Worm (Caenorhabditis elegans) whole organism, mixed stage, embryonic: ENCODE results near the gene ora-1.

Experiments
- M03D4.4 ChIP-seq: sonication (generic microtip); optimal IDR thresholded peaks from 2 replicates; lab custom pipeline; 2017; ENCODE audit warnings: mild to moderate bottlenecking, missing genetic modification characterization, missing compliant biosample characterization
- bed-3 ChIP-seq: fragments of 200-800 bp; sonication (Bioruptor generic); optimal IDR thresholded peaks from 3 replicates; lab custom pipeline; 2018; ENCODE audit warnings: mild to moderate bottlenecking, missing genetic modification characterization, moderate library complexity, missing compliant biosample characterization
- blmp-1 ChIP-seq: fragments of 150-350 bp; optimal IDR thresholded peaks from 2 replicates; lab custom pipeline; 2014; ENCODE audit warnings: missing biosample characterization, missing genetic modification characterization
- ceh-39 ChIP-seq: fragments of 150-350 bp; optimal IDR thresholded peaks from 2 replicates; lab custom pipeline; 2014; ENCODE audit warnings: missing biosample characterization, missing genetic modification characterization
- ceh-43 ChIP-seq: fragments of 200-800 bp; sonication (Bioruptor generic); optimal IDR thresholded peaks from 2 replicates; lab custom pipeline; 2018; ENCODE audit warnings: mild to moderate bottlenecking, missing genetic modification characterization, moderate library complexity, missing compliant biosample characterization
- ceh-83 ChIP-seq: fragments of 200-800 bp; sonication (Bioruptor generic); optimal IDR thresholded peaks from 2 replicates; lab custom pipeline; 2018; ENCODE audit warnings: mild to moderate bottlenecking, missing genetic modification characterization, missing compliant biosample characterization
- ces-1 ChIP-seq: fragments of 150-350 bp; optimal IDR thresholded peaks from 2 replicates; lab custom pipeline; 2014; ENCODE audit warnings: missing biosample characterization, missing genetic modification reagents, missing genetic modification characterization
- drap-1 ChIP-seq: fragments of 200-800 bp; sonication (Bioruptor generic); optimal IDR thresholded peaks from 3 replicates; lab custom pipeline; 2018; ENCODE audit warnings: mild to moderate bottlenecking, missing genetic modification characterization, missing compliant biosample characterization
- elt-3 ChIP-seq: fragments of 150-350 bp; optimal IDR thresholded peaks from 2 replicates; lab custom pipeline; 2014; ENCODE audit warnings: missing biosample characterization, missing genetic modification characterization
- flh-1 ChIP-seq: fragments of 200-800 bp; sonication (Bioruptor generic); optimal IDR thresholded peaks from 2 replicates; lab custom pipeline; 2018; ENCODE audit warnings: mild to moderate bottlenecking, missing genetic modification characterization, moderate library complexity, missing compliant biosample characterization
- ham-2 ChIP-seq: fragments of 200-800 bp; sonication (Bioruptor generic); optimal IDR thresholded peaks from 2 replicates; lab custom pipeline; 2018; ENCODE audit warnings: mild to moderate bottlenecking, missing genetic modification characterization, missing compliant biosample characterization
- lin-13 ChIP-seq: fragments of 150-350 bp; optimal IDR thresholded peaks from 2 replicates; lab custom pipeline; 2014; ENCODE audit warnings: missing biosample characterization, missing genetic modification characterization
- lin-32 ChIP-seq: fragments of 200-800 bp; sonication (Bioruptor generic); optimal IDR thresholded peaks from 2 replicates; lab custom pipeline; 2018; ENCODE audit warnings: mild to moderate bottlenecking, missing genetic modification characterization, missing compliant biosample characterization
- lsy-2 ChIP-seq: fragments of 150-350 bp; optimal IDR thresholded peaks from 2 replicates; lab custom pipeline; 2014; ENCODE audit warnings: missing biosample characterization, missing genetic modification characterization
- mab-5 ChIP-seq: fragments of 150-350 bp; optimal IDR thresholded peaks from 2 replicates; lab custom pipeline; 2014; ENCODE audit warnings: missing biosample characterization, missing genetic modification characterization
- mep-1 ChIP-seq: fragments of 150-350 bp; optimal IDR thresholded peaks from 2 replicates; lab custom pipeline; 2017; ENCODE audit warnings: missing biosample characterization, missing genetic modification reagents, missing genetic modification characterization, inconsistent platforms
- mls-2 ChIP-seq: sonication (generic microtip); optimal IDR thresholded peaks from 2 replicates; lab custom pipeline; 2016; ENCODE audit warnings: mild to moderate bottlenecking, missing genetic modification characterization, moderate library complexity, missing compliant biosample characterization
- nhr-12 ChIP-seq: fragments of 150-350 bp; optimal IDR thresholded peaks from 2 replicates; lab custom pipeline; 2014; ENCODE audit warnings: missing biosample characterization, missing genetic modification characterization
- nhr-2 ChIP-seq: fragments of 150-350 bp; optimal IDR thresholded peaks from 2 replicates; lab custom pipeline; 2014; ENCODE audit warnings: missing biosample characterization, missing genetic modification characterization
- nhr-76 ChIP-seq: sonication (generic microtip); optimal IDR thresholded peaks from 2 replicates; lab custom pipeline; 2017; ENCODE audit warnings: missing biosample characterization, missing genetic modification characterization
- pha-4 ChIP-seq: fragments of 150-350 bp; optimal IDR thresholded peaks from 2 replicates; lab custom pipeline; 2018; ENCODE audit warnings: missing biosample characterization, missing genetic modification reagents, missing genetic modification characterization
- sem-2 ChIP-seq: fragments of 200-800 bp; sonication (Bioruptor generic); optimal IDR thresholded peaks from 2 replicates; lab custom pipeline; 2018; ENCODE audit warnings: mild to moderate bottlenecking, missing genetic modification characterization, missing compliant biosample characterization
- sptf-1 ChIP-seq: sonication (generic microtip); optimal IDR thresholded peaks from 2 replicates; lab custom pipeline; 2017; ENCODE audit warnings: mild to moderate bottlenecking, missing genetic modification characterization, moderate library complexity, missing compliant biosample characterization
- tbx-8 ChIP-seq: fragments of 200-800 bp; sonication (Bioruptor generic); optimal IDR thresholded peaks from 2 replicates; lab custom pipeline; 2018; ENCODE audit warnings: mild to moderate bottlenecking, missing genetic modification characterization, moderate library complexity, missing compliant biosample characterization
- unc-120 ChIP-seq: sonication (generic microtip); optimal IDR thresholded peaks from 2 replicates; lab custom pipeline; 2017; ENCODE audit warnings: missing genetic modification characterization, missing compliant biosample characterization; ENCODE audit not compliant: poor library complexity, severe bottlenecking
- unc-39 ChIP-seq: fragments of 150-350 bp; optimal IDR thresholded peaks from 2 replicates; lab custom pipeline; 2014; ENCODE audit warnings: missing biosample characterization, missing genetic modification characterization
- unc-62 ChIP-seq: fragments of 150-350 bp; optimal IDR thresholded peaks from 2 replicates; lab custom pipeline; 2014; ENCODE audit warnings: missing biosample characterization, missing genetic modification reagents, missing genetic modification characterization
- zip-8 ChIP-seq: fragments of 150-350 bp; optimal IDR thresholded peaks from 2 replicates; lab custom pipeline; 2014; ENCODE audit warnings: missing biosample characterization, missing genetic modification characterization
- ztf-11 ChIP-seq: fragments of 150-350 bp; optimal IDR thresholded peaks from 2 replicates; lab custom pipeline; 2014; ENCODE audit warnings: missing biosample characterization, missing genetic modification characterization

Gene ora-1

DNA sequence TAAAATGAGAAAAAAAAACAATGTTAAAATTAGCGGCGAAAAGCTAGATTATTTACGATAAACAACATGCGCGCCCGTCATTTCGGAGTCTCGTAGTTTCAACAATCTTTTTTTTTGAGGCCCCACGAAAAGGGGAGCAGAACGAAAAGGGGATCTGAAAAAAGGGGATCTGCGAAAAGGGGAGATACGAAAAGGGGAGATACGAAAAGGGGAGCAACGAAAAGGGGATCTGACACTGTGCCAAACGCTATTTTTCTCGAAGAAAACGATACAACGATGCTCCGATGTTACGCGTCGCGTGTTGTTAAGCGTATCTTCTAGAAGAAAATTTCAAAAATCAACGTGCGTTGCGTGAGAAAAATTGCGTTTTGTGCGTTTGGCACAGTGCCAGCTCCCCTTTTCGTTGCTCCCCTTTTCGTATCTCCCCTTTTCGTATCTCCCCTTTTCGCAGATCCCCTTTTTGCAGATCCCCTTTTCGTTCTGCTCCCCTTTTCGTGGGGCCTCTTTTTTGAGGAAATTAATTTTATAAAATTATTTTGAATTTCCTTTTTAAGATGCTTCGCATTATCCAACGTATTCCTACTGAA lies 38.1 kb downstream of the ora-1 start, which contains the start of gene C26B2.7:
Gene C26B2.7, plus strand, starts transcription at position 549 of the 587 bp plus-strand sequence.
- peak; percentile 34 for TF ChIP-seq mls-2
- peak; percentile 41 for TF ChIP-seq lsy-2 (tag; lab: Kevin White, UChicago)
- peak; percentile 18 for TF ChIP-seq unc-120 (tag; lab: Kevin White, UChicago)
- TF ChIP-seq M03D4.4 (tag; lab: Kevin White, UChicago) = peak; percentile 35
- TF ChIP-seq mep-1 (tag; lab: Kevin White, UChicago) = peak; percentile 20
- peak; percentile 31 for TF ChIP-seq ham-2 (GFP tag; lab: Kevin White, UChicago)
- TF ChIP-seq sptf-1 (tag; lab: Kevin White, UChicago) = peak; percentile 79
- TF ChIP-seq drap-1 (GFP tag; lab: Kevin White, UChicago) = peak; percentile 11
- peak; percentile 70 for TF ChIP-seq ces-1
- TF ChIP-seq lin-32 (GFP tag; lab: Kevin White, UChicago) = peak; percentile 22
- peak; percentile 3 for TF ChIP-seq bed-3 (GFP tag; lab: Kevin White, UChicago)

DNA sequence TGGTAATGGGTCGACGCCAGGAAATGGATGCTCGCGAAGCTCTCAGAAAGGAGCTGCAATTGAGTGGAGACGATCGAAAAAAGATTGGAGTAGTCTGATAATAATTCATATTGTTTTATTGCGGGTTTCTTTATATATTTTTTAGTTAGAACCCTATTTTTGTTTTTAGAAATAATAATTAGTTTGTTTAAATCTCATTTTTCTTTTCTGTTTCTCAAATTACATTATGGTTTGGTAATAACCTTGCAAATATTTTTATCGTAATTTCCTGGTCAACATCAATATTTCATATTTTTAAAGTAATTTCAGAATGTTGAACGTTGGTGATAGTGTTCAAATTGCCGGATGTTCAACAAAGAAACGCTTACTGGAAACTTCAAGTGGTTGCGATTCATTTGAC lies 39.0 kb downstream of the ora-1 start, which contains the start of gene elpc-4:
Gene elpc-4, plus strand, starts transcription at position 301 of the 400 bp plus-strand sequence.
- TF ChIP-seq blmp-1 (tag; lab: Kevin White, UChicago) (no peak), ceh-83 (GFP tag; lab: Kevin White, UChicago) (no peak), unc-62 (GFP tag; lab: Kevin White, UChicago) (no peak), lin-13 (tag; lab: Kevin White, UChicago) (no peak), M03D4.4 (tag; lab: Kevin White, UChicago) (no peak), nhr-76 (tag; lab: Kevin White, UChicago) (no peak), zip-8 (tag; lab: Kevin White, UChicago) (no peak), ces-1 (no peak), unc-39 (tag; lab: Kevin White, UChicago) (no peak), sptf-1 (tag; lab: Kevin White, UChicago) (no peak), mls-2 (no peak), ceh-43 (no peak)

DNA sequence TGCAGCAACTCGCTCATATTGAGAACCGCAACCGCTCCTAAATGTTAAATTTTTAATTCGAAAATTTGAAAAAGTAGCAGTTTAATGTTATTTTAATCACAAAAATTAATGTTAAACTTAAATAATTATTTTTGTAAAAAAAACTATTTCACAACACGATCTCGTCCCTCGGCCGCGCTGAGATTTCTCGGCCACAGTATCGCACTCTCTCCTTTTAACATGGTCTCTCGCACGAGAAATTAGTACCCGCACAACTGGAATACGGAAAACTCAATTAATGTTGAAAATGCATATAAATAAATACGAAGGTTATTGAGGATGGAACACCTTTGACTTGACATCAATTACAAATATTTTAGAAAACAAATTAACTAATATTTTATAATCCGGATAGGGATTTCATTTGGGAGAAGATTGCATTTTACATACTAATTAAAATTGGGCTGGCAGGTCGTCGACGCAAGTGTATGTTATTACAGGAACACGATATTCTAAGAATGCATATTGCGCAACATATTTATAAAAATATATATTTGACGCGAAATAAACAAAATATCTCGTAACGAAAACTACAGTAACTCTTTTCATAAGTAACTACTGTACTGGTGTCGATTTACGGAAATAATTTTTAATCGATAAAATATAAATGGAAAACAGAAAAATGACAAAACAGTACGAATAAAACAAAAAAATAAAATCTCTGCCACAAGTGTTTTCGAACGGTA lies 42.2 kb downstream of the ora-1 start, which contains the start of gene dnc-4:
Gene dnc-4, minus strand, starts transcription at position 37 of the 725 bp plus-strand sequence.
- TF ChIP-seq sptf-1 (tag; lab: Kevin White, UChicago) (no peak), zip-8 (tag; lab: Kevin White, UChicago) (peak; percentile 85), ces-1 (peak; percentile 75)

DNA sequence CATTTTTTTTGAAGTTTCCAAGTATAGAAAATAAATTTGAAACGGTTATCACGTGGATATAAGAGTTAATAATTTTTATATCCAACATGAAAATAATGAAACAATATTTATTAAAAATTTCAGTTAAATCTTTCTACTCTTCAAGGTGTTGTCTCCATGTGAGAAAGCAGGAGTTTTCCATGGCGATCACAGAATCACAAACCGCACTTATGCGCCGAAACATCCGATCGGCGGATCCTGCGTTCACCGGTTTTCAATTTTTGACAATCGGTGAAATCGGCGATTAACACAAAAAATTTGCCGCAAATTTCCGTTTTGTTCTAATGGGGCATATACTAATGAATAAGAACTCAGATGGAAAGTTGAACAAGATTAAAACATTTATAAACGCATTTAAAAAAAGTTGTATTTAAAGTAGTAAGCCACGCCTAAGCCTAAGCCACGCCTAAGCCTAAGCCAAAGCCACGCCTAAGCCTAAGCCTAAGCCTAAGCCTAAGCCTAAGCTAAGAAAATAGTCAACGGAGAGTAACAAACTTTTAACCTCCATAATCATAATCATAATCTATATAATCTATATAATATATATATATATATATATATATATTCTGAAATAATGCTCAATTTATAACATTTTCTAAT lies 44.5 kb downstream of the ora-1 start, which contains the start of gene C26B2.2:
Gene C26B2.2, minus strand, starts transcription at position 88 of the 639 bp plus-strand sequence.
- TF ChIP-seq M03D4.4 (tag; lab: Kevin White, UChicago) (no peak), mls-2 (no peak), unc-62 (GFP tag; lab: Kevin White, UChicago) (no peak), blmp-1 (tag; lab: Kevin White, UChicago) (no peak), pha-4 (tag; lab: Kevin White, UChicago) (no peak), sptf-1 (tag; lab: Kevin White, UChicago) (no peak), ceh-43 (no peak), drap-1 (GFP tag; lab: Kevin White, UChicago) (no peak)

DNA sequence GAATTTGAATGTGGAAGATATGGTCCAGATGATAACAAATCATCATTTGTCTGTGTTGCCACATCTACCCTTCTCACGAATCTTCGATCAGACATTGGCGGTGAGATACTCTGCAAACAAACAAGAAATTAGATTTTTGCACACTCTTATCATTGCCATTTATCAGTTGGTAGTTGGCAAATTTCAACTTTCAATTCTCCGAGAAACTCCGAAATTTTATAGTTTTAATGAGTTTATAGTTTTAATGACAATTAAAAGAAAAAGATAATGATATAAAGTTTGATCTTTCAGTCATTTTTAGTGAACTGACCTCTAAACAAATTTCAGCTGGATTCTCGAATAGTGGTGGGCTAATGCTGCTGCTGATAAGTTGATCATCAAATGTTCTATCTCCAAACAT lies 46.2 kb downstream of the ora-1 start:
- TF ChIP-seq nhr-2 = no peak
- no peak for TF ChIP-seq mls-2
- no peak for TF ChIP-seq mep-1 (tag; lab: Kevin White, UChicago)
- no peak for TF ChIP-seq ham-2 (GFP tag; lab: Kevin White, UChicago)
- no peak for TF ChIP-seq pha-4 (tag; lab: Kevin White, UChicago)
- no peak for TF ChIP-seq ceh-43
- no peak for TF ChIP-seq zip-8 (tag; lab: Kevin White, UChicago)
- no peak for TF ChIP-seq unc-120 (tag; lab: Kevin White, UChicago)

DNA sequence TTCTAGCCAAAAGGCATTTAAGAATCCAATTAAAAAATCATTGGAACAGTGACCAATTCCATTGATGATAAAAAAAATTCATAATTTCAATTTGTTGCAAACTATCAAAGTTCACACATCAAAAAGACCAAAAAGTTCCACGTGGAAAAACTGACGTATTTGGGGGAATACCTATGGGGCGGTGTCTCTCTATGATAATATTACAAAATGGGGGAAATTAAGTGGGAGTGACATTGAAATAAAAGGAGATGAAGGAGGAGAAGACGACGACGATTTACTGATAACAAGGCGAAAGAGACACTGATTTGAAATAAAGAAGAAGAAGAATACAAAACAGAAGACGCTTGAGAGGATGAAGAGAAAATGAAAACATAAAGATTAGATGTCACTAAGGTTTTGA lies 48.7 kb downstream of the ora-1 start:
- no peak for TF ChIP-seq M03D4.4 (tag; lab: Kevin White, UChicago)
- no peak for TF ChIP-seq lin-32 (GFP tag; lab: Kevin White, UChicago)
- no peak for TF ChIP-seq ceh-39 (tag; lab: Kevin White, UChicago)
- no peak for TF ChIP-seq ztf-11 (tag; lab: Kevin White, UChicago)
- TF ChIP-seq blmp-1 (tag; lab: Kevin White, UChicago) = no peak
- no peak for TF ChIP-seq ceh-83 (GFP tag; lab: Kevin White, UChicago)
- no peak for TF ChIP-seq sem-2
- no peak for TF ChIP-seq nhr-12 (tag; lab: Kevin White, UChicago)
- TF ChIP-seq bed-3 (GFP tag; lab: Kevin White, UChicago) = no peak
- no peak for TF ChIP-seq pha-4 (tag; lab: Kevin White, UChicago)
- TF ChIP-seq flh-1 (GFP tag; lab: Kevin White, UChicago) = no peak
- no peak for TF ChIP-seq zip-8 (tag; lab: Kevin White, UChicago)
- no peak for TF ChIP-seq ces-1
- TF ChIP-seq elt-3 (tag; lab: Kevin White, UChicago) = no peak
- TF ChIP-seq unc-62 (GFP tag; lab: Kevin White, UChicago) = no peak
- no peak for TF ChIP-seq mab-5
- no peak for TF ChIP-seq tbx-8
- no peak for TF ChIP-seq nhr-76 (tag; lab: Kevin White, UChicago)
